Fruit fly (Drosophila melanogaster) whole organism, prepupa: ENCODE results near the gene CG4911.

ENCODE experiments used
- CG10669 ChIP-seq: fragments of 200-800 bp; sonication (Bioruptor generic); optimal IDR thresholded peaks from 3 replicates; lab custom pipeline; 2018; ENCODE audit warnings: missing biosample characterization, mild to moderate bottlenecking, missing genetic modification characterization, moderate library complexity
- CG11294 ChIP-seq: fragments of 200-800 bp; sonication (Bioruptor generic); IDR thresholded peaks from 2 replicates; pipeline ENCODE4 v1.3.6; 2022; ENCODE audit warnings: missing biosample characterization, missing genetic modification characterization
- CG11762 ChIP-seq: fragments of 200-800 bp; sonication (Bioruptor generic); optimal IDR thresholded peaks from 3 replicates; lab custom pipeline; 2016; ENCODE audit warnings: missing biosample characterization, missing genetic modification characterization; ENCODE audit not compliant: insufficient read depth
- CG15336 ChIP-seq: fragments of 200-800 bp; sonication (Bioruptor generic); IDR thresholded peaks from 2 replicates; pipeline ENCODE4 v1.3.6; 2022; ENCODE audit warnings: missing biosample characterization, missing genetic modification characterization
- CG1621 ChIP-seq: fragments of 200-800 bp; sonication (Bioruptor generic); optimal IDR thresholded peaks from 3 replicates; lab custom pipeline; 2018; ENCODE audit warnings: missing biosample characterization, mild to moderate bottlenecking, missing genetic modification characterization
- CG16779 ChIP-seq: fragments of 200-800 bp; sonication (Bioruptor generic); optimal IDR thresholded peaks from 3 replicates; lab custom pipeline; 2017; ENCODE audit warnings: missing biosample characterization, mild to moderate bottlenecking, missing genetic modification characterization
- CG3032 ChIP-seq: fragments of 200-800 bp; optimal IDR thresholded peaks from 2 replicates; lab custom pipeline; 2019; ENCODE audit warnings: missing biosample characterization, mild to moderate bottlenecking, missing genetic modification characterization, moderate library complexity
- CG31627 ChIP-seq: fragments of 200-800 bp; sonication (Bioruptor generic); optimal IDR thresholded peaks from 3 replicates; lab custom pipeline; 2016; ENCODE audit warnings: missing biosample characterization, missing genetic modification characterization
- CG32006 ChIP-seq: fragments of 200-800 bp; sonication (Bioruptor generic); optimal IDR thresholded peaks from 3 replicates; lab custom pipeline; 2017; ENCODE audit warnings: missing biosample characterization, mild to moderate bottlenecking, missing genetic modification characterization
- CG34406 ChIP-seq: fragments of 200-800 bp; sonication (Bioruptor generic); optimal IDR thresholded peaks from 3 replicates; lab custom pipeline; 2016; ENCODE audit warnings: missing biosample characterization, missing genetic modification characterization
- CG3919 ChIP-seq: fragments of 200-800 bp; sonication (Bioruptor generic); optimal IDR thresholded peaks from 3 replicates; lab custom pipeline; 2016; ENCODE audit warnings: missing biosample characterization, missing genetic modification characterization
- CG4318 ChIP-seq: fragments of 200-800 bp; sonication (Bioruptor generic); optimal IDR thresholded peaks from 3 replicates; lab custom pipeline; 2017; ENCODE audit warnings: missing biosample characterization, mild to moderate bottlenecking, missing genetic modification characterization
- CG6163 ChIP-seq: fragments of 200-800 bp; sonication (Bioruptor generic); IDR thresholded peaks from 3 replicates; pipeline ENCODE4 v1.3.6; 2022; ENCODE audit warnings: missing biosample characterization, missing genetic modification characterization
- CG6276 ChIP-seq: fragments of 200-800 bp; sonication (Bioruptor generic); optimal IDR thresholded peaks from 2 replicates; lab custom pipeline; 2017; ENCODE audit warnings: missing biosample characterization, mild to moderate bottlenecking, missing genetic modification characterization
- CG6792 ChIP-seq: fragments of 200-800 bp; sonication (Bioruptor generic); optimal IDR thresholded peaks from 3 replicates; lab custom pipeline; 2016; ENCODE audit warnings: missing biosample characterization, missing genetic modification characterization
- CG6808 ChIP-seq: fragments of 200-800 bp; sonication (Bioruptor generic); optimal IDR thresholded peaks from 3 replicates; lab custom pipeline; 2017; ENCODE audit warnings: missing biosample characterization, missing genetic modification characterization, mild to moderate bottlenecking, moderate library complexity, missing genetic modification reagents
- CG6854 ChIP-seq: fragments of 200-800 bp; sonication (Bioruptor generic); optimal IDR thresholded peaks from 2 replicates; lab custom pipeline; 2017; ENCODE audit warnings: missing biosample characterization, mild to moderate bottlenecking, missing genetic modification characterization
- CG7368 ChIP-seq: fragments of 200-800 bp; sonication (Bioruptor generic); optimal IDR thresholded peaks from 3 replicates; lab custom pipeline; 2016; ENCODE audit warnings: missing biosample characterization, missing genetic modification characterization
- CG8119 ChIP-seq: fragments of 200-800 bp; sonication (Bioruptor generic); IDR thresholded peaks from 3 replicates; pipeline ENCODE4 v1.3.6; 2022; ENCODE audit warnings: missing biosample characterization, missing genetic modification characterization
- CG8632 ChIP-seq: fragments of 200-800 bp; sonication (Bioruptor generic); optimal IDR thresholded peaks from 3 replicates; lab custom pipeline; 2016; ENCODE audit warnings: missing biosample characterization, missing genetic modification characterization
- CG9139 ChIP-seq: fragments of 200-800 bp; sonication (Bioruptor generic); optimal IDR thresholded peaks from 3 replicates; lab custom pipeline; 2017; ENCODE audit warnings: missing biosample characterization, mild to moderate bottlenecking, missing genetic modification characterization
- Eip75B ChIP-seq: fragments of 200-800 bp; sonication (Bioruptor generic); optimal IDR thresholded peaks from 3 replicates; lab custom pipeline; 2016; ENCODE audit warnings: missing biosample characterization, missing genetic modification characterization
- Eip78C ChIP-seq: fragments of 200-800 bp; sonication (Bioruptor generic); peaks from one replicate; lab custom pipeline; 2016; ENCODE audit warnings: missing biosample characterization, missing genetic modification characterization
- Eip93F ChIP-seq: fragments of 200-800 bp; sonication (Bioruptor generic); optimal IDR thresholded peaks from 2 replicates; lab custom pipeline; 2016; ENCODE audit warnings: missing biosample characterization, mild to moderate bottlenecking, missing genetic modification characterization
- Ets21C ChIP-seq: fragments of 200-800 bp; sonication (Bioruptor generic); optimal IDR thresholded peaks from 3 replicates; lab custom pipeline; 2016; ENCODE audit warnings: missing biosample characterization, missing genetic modification characterization
- Ets96B ChIP-seq: fragments of 200-800 bp; optimal IDR thresholded peaks from 2 replicates; lab custom pipeline; 2019; ENCODE audit warnings: missing biosample characterization, mild to moderate bottlenecking, missing genetic modification characterization, moderate library complexity
- Gug ChIP-seq: fragments of 200-800 bp; sonication (Bioruptor generic); IDR thresholded peaks from 2 replicates; pipeline ENCODE4 v1.3.6; 2022; ENCODE audit warnings: missing biosample characterization, missing genetic modification characterization
- Hr38 ChIP-seq: sonication (Bioruptor generic); optimal IDR thresholded peaks from 2 replicates; lab custom pipeline; 2016; ENCODE audit warnings: missing biosample characterization, missing genetic modification characterization
- Lpt ChIP-seq: fragments of 200-800 bp; sonication (Bioruptor generic); optimal IDR thresholded peaks from 3 replicates; lab custom pipeline; 2016; ENCODE audit warnings: missing biosample characterization, missing genetic modification characterization
- OdsH ChIP-seq: fragments of 200-800 bp; sonication (Bioruptor generic); optimal IDR thresholded peaks from 3 replicates; lab custom pipeline; 2016; ENCODE audit warnings: missing biosample characterization, missing genetic modification characterization
- Smox ChIP-seq: fragments of 200-800 bp; sonication (Bioruptor generic); optimal IDR thresholded peaks from 3 replicates; lab custom pipeline; 2016; ENCODE audit warnings: missing biosample characterization, missing genetic modification characterization
- Sox102F ChIP-seq: fragments of 200-800 bp; sonication (Bioruptor generic); optimal IDR thresholded peaks from 2 replicates; lab custom pipeline; 2016; ENCODE audit warnings: missing biosample characterization, mild to moderate bottlenecking, missing genetic modification characterization
- Sox14 ChIP-seq: fragments of 200-800 bp; sonication (Bioruptor generic); optimal IDR thresholded peaks from 3 replicates; lab custom pipeline; 2016; ENCODE audit warnings: missing biosample characterization, missing genetic modification characterization
- Sox15 ChIP-seq: fragments of 200-800 bp; sonication (Bioruptor generic); optimal IDR thresholded peaks from 3 replicates; lab custom pipeline; 2016; ENCODE audit warnings: missing biosample characterization, missing genetic modification characterization
- achi ChIP-seq: fragments of 200-800 bp; sonication (Bioruptor generic); optimal IDR thresholded peaks from 3 replicates; lab custom pipeline; 2016; ENCODE audit warnings: missing biosample characterization, missing genetic modification characterization
- acj6 ChIP-seq: fragments of 200-800 bp; sonication (Bioruptor generic); optimal IDR thresholded peaks from 3 replicates; lab custom pipeline; 2016; ENCODE audit warnings: missing biosample characterization, missing genetic modification characterization
- dac ChIP-seq: fragments of 200-800 bp; sonication (Bioruptor generic); optimal IDR thresholded peaks from 2 replicates; lab custom pipeline; 2017; ENCODE audit warnings: missing biosample characterization, mild to moderate bottlenecking, missing genetic modification characterization
- dsx ChIP-seq: fragments of 200-800 bp; optimal IDR thresholded peaks from 3 replicates; lab custom pipeline; 2019; ENCODE audit warnings: missing biosample characterization, mild to moderate bottlenecking, missing genetic modification characterization, moderate library complexity; ENCODE audit not compliant: poor library complexity, severe bottlenecking
- esn ChIP-seq: fragments of 200-800 bp; sonication (Bioruptor generic); optimal IDR thresholded peaks from 2 replicates; lab custom pipeline; 2016; ENCODE audit warnings: missing biosample characterization, mild to moderate bottlenecking, missing genetic modification characterization, moderate library complexity
- fd85E ChIP-seq: fragments of 200-800 bp; sonication (Bioruptor generic); optimal IDR thresholded peaks from 3 replicates; lab custom pipeline; 2016; ENCODE audit warnings: missing biosample characterization, missing genetic modification characterization
- fkh ChIP-seq: fragments of 200-800 bp; sonication (Bioruptor generic); optimal IDR thresholded peaks from 3 replicates; lab custom pipeline; 2017; ENCODE audit warnings: missing biosample characterization, mild to moderate bottlenecking, missing genetic modification characterization, moderate library complexity
- lz ChIP-seq: fragments of 200-800 bp; sonication (Bioruptor generic); optimal IDR thresholded peaks from 3 replicates; lab custom pipeline; 2016; ENCODE audit warnings: missing biosample characterization, missing genetic modification characterization
- net ChIP-seq: fragments of 200-800 bp; sonication (Bioruptor generic); optimal IDR thresholded peaks from 3 replicates; lab custom pipeline; 2016; ENCODE audit warnings: missing biosample characterization, missing genetic modification characterization
- salr ChIP-seq, 2 experiments: fragments of 200-800 bp; sonication (Bioruptor generic); optimal IDR thresholded peaks; 3 replicates each; lab custom pipeline; 2016 to 2018; ENCODE audit warnings: missing biosample characterization in 2 of 2, missing genetic modification characterization in 2 of 2, mild to moderate bottlenecking in 1 of 2
- spab ChIP-seq: fragments of 200-800 bp; sonication (Bioruptor generic); optimal IDR thresholded peaks from 2 replicates; lab custom pipeline; 2017; ENCODE audit warnings: missing biosample characterization, mild to moderate bottlenecking, missing genetic modification characterization, missing genetic modification reagents
- svp ChIP-seq: fragments of 200-800 bp; sonication (Bioruptor generic); peaks from one replicate; lab custom pipeline; 2016; ENCODE audit warnings: missing biosample characterization, missing genetic modification characterization
- vri ChIP-seq: fragments of 200-800 bp; sonication (Bioruptor generic); optimal IDR thresholded peaks from 3 replicates; lab custom pipeline; 2016; ENCODE audit warnings: missing biosample characterization, mild to moderate bottlenecking, missing genetic modification characterization

The CG4911 gene

dm6 chr3L:9033999-9034626 is 38.4 kb downstream of the CG4911 start (continued):
- TF ChIP-seq Eip93F (GFP tag; lab: Kevin White, UChicago) (no peak), svp (GFP tag; lab: Kevin White, UChicago) (peak; percentile 85), CG6854 (peak; percentile 63), CG1621 (no peak), CG16779 (tag; lab: Kevin White, UChicago) (no peak), CG6163 (peak; percentile 84), CG8632 (GFP tag; lab: Kevin White, UChicago) (peak; percentile 36), CG9139 (GFP tag; lab: Kevin White, UChicago) (peak; percentile 52), Hr38 (GFP tag; lab: Kevin White, UChicago) (no peak), Sox102F (GFP tag; lab: Kevin White, UChicago) (peak; percentile 71), CG34406 (peak; percentile 38), acj6 (GFP tag; lab: Kevin White, UChicago) (peak; percentile 22), dac (GFP tag; lab: Kevin White, UChicago) (no peak), CG31627 (GFP tag; lab: Kevin White, UChicago) (peak; percentile 63), CG32006 (GFP tag; lab: Kevin White, UChicago) (peak; percentile 16), CG11762 (peak; percentile 64), CG6276 (GFP tag; lab: Kevin White, UChicago) (no peak), fkh (GFP tag; lab: Kevin White, UChicago) (no peak), CG15336 (peak; percentile 42; the same call in 1 of the 2 replicates), esn (GFP tag; lab: Kevin White, UChicago) (peak; percentile 56), CG6792 (GFP tag; lab: Kevin White, UChicago) (peak; percentile 33), CG3919 (GFP tag; lab: Kevin White, UChicago) (peak; percentile 84), CG4318 (GFP tag; lab: Kevin White, UChicago) (no peak), Ets96B (tag; lab: Kevin White, UChicago) (peak; percentile 71), vri (peak; percentile 61), Lpt (GFP tag; lab: Kevin White, UChicago) (no peak), CG11294 (GFP tag; lab: Robert Waterston, UW) (no peak), CG3032 (tag; lab: Kevin White, UChicago) (no peak), Gug (GFP tag; lab: Robert Waterston, UW) (0 out of 2 replicates have a peak, but pooled peaks have one; percentile 31), Eip75B (GFP tag; lab: Kevin White, UChicago) (no peak), CG10669 (peak; percentile 77), CG8119 (peak; percentile 40; the same call in 1 of the 3 replicates), Smox (peak; percentile 65), CG6808 (peak; percentile 78), achi (GFP tag; lab: Kevin White, UChicago) (peak; percentile 48)

- TF ChIP-seq spab (GFP tag; lab: Kevin White, UChicago) (no peak), CG7368 (GFP tag; lab: Kevin White, UChicago) (no peak), CG6854 (peak; percentile 37), lz (GFP tag; lab: Kevin White, UChicago) (peak; percentile 58), CG11294 (GFP tag; lab: Robert Waterston, UW) (no peak), CG11762 (peak; percentile 23), net (GFP tag; lab: Kevin White, UChicago) (no peak), Gug (GFP tag; lab: Robert Waterston, UW) (no peak), CG1621 (no peak), salr (GFP tag; optimal IDR thresholded peaks at IDR 0.05; lab: Kevin White, UChicago) (peak in 1 of 2 experiments; percentile 7), Lpt (GFP tag; lab: Kevin White, UChicago) (no peak), CG6276 (GFP tag; lab: Kevin White, UChicago) (no peak), CG10669 (peak; percentile 39), CG16779 (tag; lab: Kevin White, UChicago) (no peak), Eip93F (GFP tag; lab: Kevin White, UChicago) (no peak), OdsH (GFP tag; lab: Kevin White, UChicago) (peak; percentile 57), fd85E (no peak), fkh (GFP tag; lab: Kevin White, UChicago) (no peak), CG34406 (peak; percentile 41), CG31627 (GFP tag; lab: Kevin White, UChicago) (peak; percentile 38), Eip78C (GFP tag; lab: Kevin White, UChicago) (peak; percentile 80), CG6163 (no peak), Ets21C (GFP tag; lab: Kevin White, UChicago) (peak; percentile 24), Sox15 (GFP tag; lab: Kevin White, UChicago) (peak; percentile 27), acj6 (GFP tag; lab: Kevin White, UChicago) (peak; percentile 51), dsx (GFP tag; lab: Kevin White, UChicago) (peak; percentile 9), Sox14 (GFP tag; lab: Kevin White, UChicago) (peak; percentile 26), CG6792 (GFP tag; lab: Kevin White, UChicago) (peak; percentile 36), CG6808 (peak; percentile 52), Eip75B (GFP tag; lab: Kevin White, UChicago) (no peak), Hr38 (GFP tag; lab: Kevin White, UChicago) (no peak)
These were observed 39.0 kb downstream of the CG4911 start for dm6 chr3L:9033537-9033936.
